Fruit fly (Drosophila melanogaster): ENCODE data around the gene Gr66a.

Gr66a gene

DNA sequence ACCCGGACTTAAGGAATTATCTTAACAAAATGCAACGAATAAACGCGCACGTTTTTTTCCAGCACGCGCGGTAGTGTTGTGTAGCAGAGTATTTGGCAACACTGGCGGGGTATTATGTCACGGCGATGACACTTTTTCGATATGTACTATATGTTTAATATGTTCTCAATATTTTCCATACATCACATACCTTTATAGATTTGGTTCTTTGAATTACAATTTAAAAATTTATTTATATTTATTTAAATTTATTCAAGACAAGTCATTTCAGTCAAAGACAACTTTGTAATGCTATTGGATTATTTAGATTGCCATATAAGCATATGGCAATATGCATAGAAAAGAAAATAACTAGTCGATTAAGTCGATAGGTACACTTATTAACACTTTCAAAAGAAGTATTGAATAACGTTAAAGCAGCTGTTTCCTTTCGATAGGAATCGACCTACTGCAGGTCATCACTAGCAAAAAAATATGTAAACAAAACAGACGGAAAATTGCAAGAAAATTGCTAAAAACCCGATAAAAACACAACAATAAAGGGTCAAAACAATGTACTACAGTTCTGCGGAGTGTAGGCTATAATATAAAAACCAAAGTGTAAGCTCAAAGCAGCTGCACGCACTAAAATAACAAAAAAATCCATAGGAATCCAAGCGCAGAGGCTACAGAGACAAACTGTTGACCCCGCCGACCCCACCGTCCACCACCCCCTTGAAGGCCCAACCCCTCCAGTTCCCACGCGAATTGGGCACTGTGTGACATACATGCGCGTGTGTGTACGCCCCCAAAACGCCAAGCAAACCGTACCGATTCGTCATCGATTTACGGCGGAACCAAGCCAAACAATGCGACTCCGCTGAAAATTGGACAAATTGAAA lies 39.6 kb upstream of the Gr66a start, which contains the start of the genes CG7182 and GAPcenA:
TSS of gene CG7182 (minus strand) at position 283 of the 881 bp plus-strand sequence.
TSS of gene GAPcenA (plus strand) at position 462 of the 881 bp plus-strand sequence.
- TF ChIP-seq Fer2 (tag; optimal IDR thresholded peaks at IDR 0.05) (peak; percentile 62), CG33557 (GFP tag; optimal IDR thresholded peaks at IDR 0.05) (peak; percentile 76), CG9932 (GFP tag; IDR thresholded peaks at IDR 0.05) (peak; percentile 82), CG3163 (GFP tag; optimal IDR thresholded peaks at IDR 0.05) (no peak), Dref (GFP tag; IDR thresholded peaks at IDR 0.05) (peak; percentile 67), CG12744 (GFP tag; optimal IDR thresholded peaks at IDR 0.05) (peak; percentile 10), Chrac-16 (GFP tag; optimal IDR thresholded peaks at IDR 0.05) (peak; percentile 63), CG14441 (GFP tag; IDR thresholded peaks at IDR 0.05) (no peak; the same call in 1 of the 2 replicates), vfl (GFP tag; optimal IDR thresholded peaks at IDR 0.05) (peak; percentile 25), lmd (GFP tag; IDR thresholded peaks at IDR 0.05) (peak; percentile 33; the same call in 1 of the 2 replicates), CG18262 (tag; optimal IDR thresholded peaks at IDR 0.05) (peak; percentile 79), CG2199 (GFP tag; IDR thresholded peaks at IDR 0.05) (no peak), CG2129 (GFP tag; IDR thresholded peaks at IDR 0.05; ENCODE audit: partially characterized antibody) (0 out of 2 replicates have a peak, but pooled peaks have one; percentile 31), bigmax (GFP tag; optimal IDR thresholded peaks at IDR 0.05) (no peak), CG10267 (tag; optimal IDR thresholded peaks at IDR 0.05) (peak; percentile 99), az2 (GFP tag; optimal IDR thresholded peaks at IDR 0.05) (peak; percentile 51), CG12104 (GFP tag; optimal IDR thresholded peaks at IDR 0.05) (peak; percentile 77), bbx (GFP tag; IDR thresholded peaks at IDR 0.05; ENCODE audit: partially characterized antibody) (peak; percentile 38; the same call in 1 of the 2 replicates), sug (tag; optimal IDR thresholded peaks at IDR 0.05) (peak; percentile 90), CG15011 (GFP tag; optimal IDR thresholded peaks at IDR 0.05) (peak; percentile 52), CG2116 (GFP tag; optimal IDR thresholded peaks at IDR 0.05) (peak; percentile 72), E2f2 (GFP tag; IDR thresholded peaks at IDR 0.05) (peak; percentile 59), Ets65A (GFP tag) (peak; percentile 95), CG3847 (GFP tag; IDR thresholded peaks at IDR 0.05) (peak; percentile 58; the same call in 1 of the 2 replicates), crol (GFP tag; IDR thresholded peaks at IDR 0.05) (peak; percentile 99), pb (GFP tag; optimal IDR thresholded peaks at IDR 0.05) (no peak), lbe (GFP tag; optimal IDR thresholded peaks at IDR 0.05) (peak; percentile 76), Side (GFP tag; optimal IDR thresholded peaks at IDR 0.05) (peak; percentile 14), Stat92E (GFP tag; optimal IDR thresholded peaks at IDR 0.05) (no peak), CG11723 (GFP tag; optimal IDR thresholded peaks at IDR 0.05) (peak; percentile 34), kah (GFP tag; optimal IDR thresholded peaks at IDR 0.05) (no peak), cato (GFP tag; optimal IDR thresholded peaks at IDR 0.05; ENCODE audit: borderline replicate concordance) (peak; percentile 27), Eip74EF (GFP tag; optimal IDR thresholded peaks at IDR 0.05) (peak in 1 of 2 experiments; percentile 38), tap (tag; optimal IDR thresholded peaks at IDR 0.05) (peak; percentile 59), NK7.1 (GFP tag; optimal IDR thresholded peaks at IDR 0.05) (peak; percentile 3), ind (GFP tag; optimal IDR thresholded peaks at IDR 0.05) (peak; percentile 71), gem (tag; optimal IDR thresholded peaks at IDR 0.05) (no peak), Hmr (GFP tag; optimal IDR thresholded peaks at IDR 0.05) (peak; percentile 78), Doc2 (GFP tag; IDR thresholded peaks at IDR 0.05) (no peak), lilli (GFP tag; optimal IDR thresholded peaks at IDR 0.05) (peak; percentile 61), Pdp1 (GFP tag; optimal IDR thresholded peaks at IDR 0.05) (peak in 1 of 2 experiments; percentile 82), abd-A (tag; optimal IDR thresholded peaks at IDR 0.05) (no peak), zen (tag; optimal IDR thresholded peaks at IDR 0.05) (peak; percentile 56), CG4730 (GFP tag; IDR thresholded peaks at IDR 0.05) (no peak), fru (optimal IDR thresholded peaks at IDR 0.05) (no peak), CG32532 (GFP tag; IDR thresholded peaks at IDR 0.05) (peak; percentile 45), CG4328 (GFP tag; optimal IDR thresholded peaks at IDR 0.05) (peak; percentile 49), CG6683 (GFP tag; optimal IDR thresholded peaks at IDR 0.05) (peak; percentile 47)
